Fruit fly (Drosophila melanogaster): Measurements from ENCODE around the gene CYLD.

Gene CYLD

DNA sequence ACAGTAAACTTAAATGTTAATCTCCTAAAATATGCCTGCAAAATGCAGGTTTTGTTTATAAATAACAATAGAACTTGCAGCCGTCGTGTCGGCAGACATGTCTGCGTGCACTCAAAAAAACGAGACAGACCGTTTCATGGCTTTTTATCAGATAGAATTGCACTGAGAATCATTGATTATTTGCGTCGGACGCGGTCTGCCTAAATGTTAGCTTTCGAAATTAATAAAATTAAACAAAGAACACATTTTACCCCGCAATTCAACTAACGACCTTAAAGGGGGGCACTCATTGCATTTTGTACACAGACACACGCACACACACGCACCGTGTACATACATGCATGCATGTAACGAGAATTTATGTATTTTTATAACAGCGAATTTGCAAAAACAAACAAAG, 22.8 kb downstream of the CYLD start (continued):
- TF ChIP-seq H15 (GFP tag; IDR thresholded peaks at IDR 0.05) (no peak), inv (GFP tag; IDR thresholded peaks at IDR 0.05; ENCODE audit: partially characterized antibody) (no peak), zfh2 (GFP tag; optimal IDR thresholded peaks at IDR 0.05) (no peak), cwo (GFP tag; optimal IDR thresholded peaks at IDR 0.05) (no peak), Doc3 (GFP tag; IDR thresholded peaks at IDR 0.05; ENCODE audit: partially characterized antibody) (no peak), sima (GFP tag; optimal IDR thresholded peaks at IDR 0.05) (peak; percentile 12), CG33213 (GFP tag; optimal IDR thresholded peaks at IDR 0.05) (peak; percentile 46), CG17186 (GFP tag; optimal IDR thresholded peaks at IDR 0.05) (no peak), disco-r (GFP tag; optimal IDR thresholded peaks at IDR 0.05) (no peak), CG8089 (GFP tag; optimal IDR thresholded peaks at IDR 0.05) (no peak), salm (tag; optimal IDR thresholded peaks at IDR 0.05) (no peak), CG4854 (GFP tag; optimal IDR thresholded peaks at IDR 0.05) (no peak), Hsf (GFP tag; optimal IDR thresholded peaks at IDR 0.05) (no peak), CG12659 (GFP tag; optimal IDR thresholded peaks at IDR 0.05) (no peak), CG12104 (GFP tag; optimal IDR thresholded peaks at IDR 0.05) (no peak), CG16779 (GFP tag; IDR thresholded peaks at IDR 0.05) (no peak), CG8281 (tag; optimal IDR thresholded peaks at IDR 0.05) (no peak), knrl (GFP tag; IDR thresholded peaks at IDR 0.05; ENCODE audit: partially characterized antibody) (no peak), ranshi (GFP tag; IDR thresholded peaks at IDR 0.05) (no peak), CG6689 (GFP tag; IDR thresholded peaks at IDR 0.05) (peak; percentile 19; the same call in 1 of the 2 replicates), CG2678 (tag; optimal IDR thresholded peaks at IDR 0.05) (no peak), CG7372 (GFP tag; IDR thresholded peaks at IDR 0.05) (no peak), CG14667 (GFP tag; IDR thresholded peaks at IDR 0.05) (no peak), CG34376 (GFP tag; optimal IDR thresholded peaks at IDR 0.05) (no peak), sens (GFP tag) (peak; percentile 93), Awh (GFP tag; IDR thresholded peaks at IDR 0.05) (no peak; the same call in 1 of the 2 replicates), B-H2 (GFP tag; optimal IDR thresholded peaks at IDR 0.05) (no peak), CG14965 (GFP tag; optimal IDR thresholded peaks at IDR 0.05; ENCODE audit: borderline replicate concordance) (no peak), fru (optimal IDR thresholded peaks at IDR 0.05) (no peak), PHDP (tag; optimal IDR thresholded peaks at IDR 0.05) (no peak), az2 (GFP tag; optimal IDR thresholded peaks at IDR 0.05) (peak; percentile 32), wdn (GFP tag; IDR thresholded peaks at IDR 0.05) (no peak), sqz (GFP tag; optimal IDR thresholded peaks at IDR 0.05) (no peak), CG3838 (GFP tag; optimal IDR thresholded peaks at IDR 0.05) (no peak), Eip74EF (GFP tag; optimal IDR thresholded peaks at IDR 0.05) (no peak), lab (GFP tag; optimal IDR thresholded peaks at IDR 0.05) (no peak), CG13624 (GFP tag; optimal IDR thresholded peaks at IDR 0.05) (peak; percentile 33), cg (GFP tag; optimal IDR thresholded peaks at IDR 0.05) (peak; percentile 92), lbe (GFP tag; optimal IDR thresholded peaks at IDR 0.05) (no peak), Hr51 (GFP tag; optimal IDR thresholded peaks at IDR 0.05) (no peak), CG12744 (GFP tag; optimal IDR thresholded peaks at IDR 0.05) (no peak), CG5180 (GFP tag; optimal IDR thresholded peaks at IDR 0.05) (no peak), Mad (GFP tag; optimal IDR thresholded peaks at IDR 0.05) (no peak), zf30C (GFP tag; optimal IDR thresholded peaks at IDR 0.05) (peak; percentile 89), bcd (GFP tag; optimal IDR thresholded peaks at IDR 0.05) (no peak), Bteb2 (GFP tag; optimal IDR thresholded peaks at IDR 0.05) (no peak), mirr (GFP tag; optimal IDR thresholded peaks at IDR 0.05) (no peak), Dref (GFP tag; IDR thresholded peaks at IDR 0.05) (no peak), GATAe (GFP tag; conservative IDR thresholded peaks at IDR 0.05) (no peak), ftz-f1 (GFP tag; optimal IDR thresholded peaks at IDR 0.05) (no peak), CG10959 (GFP tag; IDR thresholded peaks at IDR 0.05) (no peak), CG2889 (GFP tag; IDR thresholded peaks at IDR 0.05) (no peak)
